Worm (Caenorhabditis elegans) whole organism, L4 larva: ENCODE measurements around the gene frl-1.

ENCODE experiments used
- D1046.2 ChIP-seq: fragments of 200-800 bp; sonication (Bioruptor generic); IDR thresholded peaks from 2 replicates; pipeline ENCODE4 v1.3.6; 2022; ENCODE audit warnings: missing genetic modification characterization, missing compliant biosample characterization
- F49E8.2 ChIP-seq: sonication (generic microtip); optimal IDR thresholded peaks from 2 replicates; lab custom pipeline; 2016; ENCODE audit warnings: missing compliant biosample characterization, mild to moderate bottlenecking, missing genetic modification characterization, borderline replicate concordance
- R02D3.7 ChIP-seq: fragments of 150-350 bp; sonication (generic microtip); optimal IDR thresholded peaks from 3 replicates; lab custom pipeline; 2014; ENCODE audit warnings: missing biosample characterization, missing genetic modification characterization
- T26A8.4 ChIP-seq: fragments of 200-800 bp; sonication (Bioruptor generic); IDR thresholded peaks from 2 replicates; pipeline ENCODE4 v1.3.6; 2022; ENCODE audit warnings: missing genetic modification characterization, missing compliant biosample characterization
- Y105C5A.15 ChIP-seq: fragments of 200-800 bp; sonication (Bioruptor generic); IDR thresholded peaks from 2 replicates; pipeline ENCODE4 v1.3.6; 2022; ENCODE audit warnings: missing genetic modification characterization, missing compliant biosample characterization
- Y48G9A.11 ChIP-seq: fragments of 200-800 bp; sonication (Bioruptor generic); IDR thresholded peaks from 2 replicates; pipeline ENCODE4 v1.3.6; 2022; ENCODE audit warnings: missing genetic modification reagents, missing genetic modification characterization, missing compliant biosample characterization
- ZK337.2 ChIP-seq: fragments of 200-800 bp; sonication (Bioruptor generic); IDR thresholded peaks from 2 replicates; pipeline ENCODE4 v1.3.6; 2022; ENCODE audit warnings: missing genetic modification reagents, missing genetic modification characterization, missing compliant biosample characterization
- ZK546.5 ChIP-seq, 2 experiments: sonication (generic microtip); optimal IDR thresholded peaks; 2 replicates each; lab custom pipeline; 2017; ENCODE audit warnings: missing biosample characterization in 2 of 2, missing genetic modification characterization in 2 of 2
- aha-1 ChIP-seq: fragments of 150-350 bp; peaks from one replicate; lab custom pipeline; 2014; ENCODE audit warnings: missing biosample characterization, missing genetic modification characterization
- aly-2 ChIP-seq: sonication (generic microtip); optimal IDR thresholded peaks from 2 replicates; lab custom pipeline; 2018; ENCODE audit warnings: missing biosample characterization, missing genetic modification characterization
- ama-1 ChIP-seq: fragments of 150-350 bp; optimal IDR thresholded peaks from 2 replicates; lab custom pipeline; 2014; ENCODE audit warnings: inconsistent platforms, mixed read lengths
- arid-1 ChIP-seq: fragments of 200-800 bp; sonication (Bioruptor generic); conservative IDR thresholded peaks from 2 replicates; pipeline ENCODE4 v1.3.6; 2022; ENCODE audit warnings: missing genetic modification reagents, missing genetic modification characterization, missing compliant biosample characterization
- attf-4 ChIP-seq: sonication (generic microtip); optimal IDR thresholded peaks from 3 replicates; lab custom pipeline; 2017; ENCODE audit warnings: missing biosample characterization, missing genetic modification characterization
- ceh-20 ChIP-seq: fragments of 200-800 bp; sonication (Bioruptor generic); IDR thresholded peaks from 2 replicates; pipeline ENCODE4 v1.3.6; 2022; ENCODE audit warnings: missing genetic modification reagents, missing genetic modification characterization, missing compliant biosample characterization
- ceh-28 ChIP-seq: fragments of 150-350 bp; optimal IDR thresholded peaks from 2 replicates; lab custom pipeline; 2014; ENCODE audit warnings: missing biosample characterization, missing genetic modification reagents, missing genetic modification characterization
- ceh-32 ChIP-seq: sonication (generic microtip); optimal IDR thresholded peaks from 2 replicates; lab custom pipeline; 2016; ENCODE audit warnings: mild to moderate bottlenecking, missing genetic modification characterization, missing compliant biosample characterization; ENCODE audit not compliant: poor library complexity
- ces-1 ChIP-seq: fragments of 150-350 bp; sonication (generic microtip); optimal IDR thresholded peaks from 4 replicates; lab custom pipeline; 2014; ENCODE audit warnings: missing biosample characterization, missing genetic modification reagents, missing genetic modification characterization
- daf-12 ChIP-seq: fragments of 150-350 bp; optimal IDR thresholded peaks from 2 replicates; lab custom pipeline; 2014; ENCODE audit warnings: missing biosample characterization, missing genetic modification reagents, missing genetic modification characterization
- dpl-1 ChIP-seq: fragments of 150-350 bp; optimal IDR thresholded peaks from 2 replicates; lab custom pipeline; 2014; ENCODE audit warnings: missing biosample characterization, missing genetic modification reagents, missing genetic modification characterization
- dve-1 ChIP-seq: sonication (generic microtip); optimal IDR thresholded peaks from 2 replicates; lab custom pipeline; 2017; ENCODE audit warnings: antibody characterized with exemption, mild to moderate bottlenecking, missing genetic modification characterization, missing compliant biosample characterization; ENCODE audit not compliant: insufficient read depth
- egl-27 ChIP-seq: sonication (generic microtip); optimal IDR thresholded peaks from 3 replicates; lab custom pipeline; 2017; ENCODE audit warnings: missing biosample characterization, missing genetic modification reagents, missing genetic modification characterization
- hif-1 ChIP-seq, 2 experiments: sonication (generic microtip); optimal IDR thresholded peaks; 2 replicates each; lab custom pipeline; 2016 to 2017; ENCODE audit warnings: missing compliant biosample characterization in 2 of 2, missing genetic modification characterization in 2 of 2, missing genetic modification reagents in 2 of 2, missing genotype in 2 of 2, mild to moderate bottlenecking in 1 of 2
- hlh-11 ChIP-seq: fragments of 200-800 bp; sonication (Bioruptor generic); optimal IDR thresholded peaks from 2 replicates; lab custom pipeline; 2018; ENCODE audit warnings: mild to moderate bottlenecking, missing genetic modification characterization, missing compliant biosample characterization
- hlh-30 ChIP-seq: sonication (generic microtip); optimal IDR thresholded peaks from 2 replicates; lab custom pipeline; 2017; ENCODE audit warnings: antibody characterized with exemption, mild to moderate bottlenecking, missing genetic modification characterization, missing compliant biosample characterization; ENCODE audit not compliant: insufficient read depth
- jun-1 ChIP-seq: fragments of 150-350 bp; optimal IDR thresholded peaks from 2 replicates; lab custom pipeline; 2014; ENCODE audit warnings: missing biosample characterization, missing genetic modification reagents, missing genetic modification characterization
- lin-1 ChIP-seq: fragments of 200-800 bp; sonication (Bioruptor generic); IDR thresholded peaks from 2 replicates; pipeline ENCODE4 v1.3.6; 2022; ENCODE audit warnings: missing genetic modification reagents, missing genetic modification characterization, missing compliant biosample characterization
- lin-38 ChIP-seq: fragments of 200-800 bp; sonication (Bioruptor generic); IDR thresholded peaks from 2 replicates; pipeline ENCODE4 v1.3.6; 2022; ENCODE audit warnings: missing genetic modification reagents, missing genetic modification characterization, missing compliant biosample characterization
- lsy-2 ChIP-seq, 2 experiments: fragments of 150-350 bp in 1 of 2; sonication (generic microtip) in 1 of 2; optimal IDR thresholded peaks; 2 replicates each; lab custom pipeline; 2014 to 2017; ENCODE audit warnings: missing biosample characterization in 2 of 2, missing genetic modification characterization in 2 of 2
- mdl-1 ChIP-seq, 2 experiments: fragments of 150-350 bp in 1 of 2; sonication (generic microtip) in 1 of 2; optimal IDR thresholded peaks; 2 replicates each; lab custom pipeline; 2014 to 2017; ENCODE audit warnings: missing biosample characterization in 2 of 2, missing genetic modification characterization in 2 of 2
- mep-1 ChIP-seq: fragments of 150-350 bp; sonication (generic microtip); optimal IDR thresholded peaks from 3 replicates; lab custom pipeline; 2014; ENCODE audit warnings: missing biosample characterization, missing genetic modification characterization
- mes-2 ChIP-seq: sonication (generic microtip); optimal IDR thresholded peaks from 2 replicates; lab custom pipeline; 2016; ENCODE audit warnings: missing genotype, mild to moderate bottlenecking, missing genetic modification characterization, missing compliant biosample characterization; ENCODE audit not compliant: poor library complexity, severe bottlenecking
- nhr-11 ChIP-seq: fragments of 150-350 bp; optimal IDR thresholded peaks from 2 replicates; lab custom pipeline; 2014; ENCODE audit warnings: missing biosample characterization, missing genetic modification characterization
- nhr-25 ChIP-seq: sonication (generic microtip); optimal IDR thresholded peaks from 2 replicates; lab custom pipeline; 2017; ENCODE audit warnings: missing genetic modification characterization, mild to moderate bottlenecking, missing compliant biosample characterization, antibody characterized with exemption, moderate library complexity, borderline replicate concordance; ENCODE audit not compliant: insufficient read depth
- nhr-41 ChIP-seq: fragments of 200-800 bp; sonication (Bioruptor generic); IDR thresholded peaks from 2 replicates; pipeline ENCODE4 v1.3.6; 2022; ENCODE audit warnings: missing genetic modification reagents, missing genetic modification characterization, missing compliant biosample characterization
- nhr-42 ChIP-seq: fragments of 200-800 bp; sonication (Bioruptor generic); IDR thresholded peaks from 2 replicates; pipeline ENCODE4 v1.3.6; 2022; ENCODE audit warnings: missing genetic modification characterization, missing compliant biosample characterization
- nhr-76 ChIP-seq: fragments of 150-350 bp; optimal IDR thresholded peaks from 2 replicates; lab custom pipeline; 2014; ENCODE audit warnings: missing biosample characterization, missing genetic modification characterization
- php-3 ChIP-seq: fragments of 200-800 bp; sonication (Bioruptor generic); IDR thresholded peaks from 2 replicates; pipeline ENCODE4 v1.3.6; 2022; ENCODE audit warnings: missing genetic modification reagents, missing genetic modification characterization, missing compliant biosample characterization
- set-16 ChIP-seq: fragments of 200-800 bp; sonication (Bioruptor generic); IDR thresholded peaks from 2 replicates; pipeline ENCODE4 v1.3.6; 2022; ENCODE audit warnings: missing genetic modification reagents, missing genetic modification characterization, missing compliant biosample characterization
- snpc-4 ChIP-seq: fragments of 150-350 bp; optimal IDR thresholded peaks from 2 replicates; lab custom pipeline; 2014; ENCODE audit warnings: missing biosample characterization, missing genetic modification characterization
- unc-130 ChIP-seq: sonication (generic microtip); optimal IDR thresholded peaks from 2 replicates; lab custom pipeline; 2016; ENCODE audit warnings: missing genetic modification reagents, missing genetic modification characterization, missing compliant biosample characterization
- unc-39 ChIP-seq: sonication (generic microtip); optimal IDR thresholded peaks from 2 replicates; lab custom pipeline; 2017; ENCODE audit warnings: missing biosample characterization, missing genetic modification characterization
- zfp-2 ChIP-seq: sonication (generic microtip); optimal IDR thresholded peaks from 2 replicates; lab custom pipeline; 2016; ENCODE audit warnings: mild to moderate bottlenecking, missing genetic modification characterization, missing compliant biosample characterization
- zfp-3 ChIP-seq: fragments of 200-800 bp; sonication (Bioruptor generic); conservative IDR thresholded peaks from 2 replicates; pipeline ENCODE4 v1.3.6; 2022; ENCODE audit warnings: missing genetic modification reagents, missing genetic modification characterization, missing compliant biosample characterization
- zip-11 ChIP-seq: fragments of 200-800 bp; sonication (Bioruptor generic); IDR thresholded peaks from 2 replicates; pipeline ENCODE4 v1.3.6; 2022; ENCODE audit warnings: missing genetic modification characterization, missing compliant biosample characterization
- zip-2 ChIP-seq: fragments of 150-350 bp; optimal IDR thresholded peaks from 2 replicates; lab custom pipeline; 2014; ENCODE audit warnings: missing biosample characterization, missing genetic modification characterization

frl-1 gene

DNA sequence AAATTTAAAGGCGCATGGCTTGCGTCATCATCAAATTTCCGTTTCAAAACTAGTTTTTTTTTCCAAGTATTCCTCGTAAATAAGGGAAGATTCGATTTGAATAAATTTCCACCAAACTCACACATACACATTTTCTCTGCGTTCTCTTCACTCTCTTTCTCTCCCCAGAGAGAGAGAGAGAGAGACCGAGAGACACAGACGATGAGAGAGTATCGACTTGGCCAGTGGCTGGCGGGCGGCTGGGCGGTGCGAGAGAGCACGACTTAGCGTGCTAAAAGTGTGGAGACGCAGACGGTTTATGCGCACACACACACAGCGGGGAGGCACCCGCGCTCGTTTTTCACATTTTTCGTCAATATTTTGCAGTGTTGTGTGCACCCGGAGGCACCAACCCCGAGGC lies 23.1 kb upstream of the frl-1 start (continued):
- peak in 1 of 2 experiments; percentile 66 for TF ChIP-seq mdl-1 (tag; optimal IDR thresholded peaks at IDR 0.05; lab: Kevin White, UChicago)
- TF ChIP-seq unc-39 (tag; lab: Kevin White, UChicago), result no peak
- TF ChIP-seq arid-1, result no peak; the same call in 1 of the 2 replicates
- peak; percentile 71 for TF ChIP-seq ceh-28 (tag; lab: Kevin White, UChicago)
- peak; percentile 44 for TF ChIP-seq zfp-2 (tag; lab: Kevin White, UChicago)
- TF ChIP-seq ceh-20 (GFP tag; lab: Robert Waterston, UW), result 0 out of 2 replicates have a peak, but pooled peaks have one; percentile 27
- TF ChIP-seq dpl-1 (GFP tag; lab: Kevin White, UChicago), result peak; percentile 24
- peak; percentile 17 for TF ChIP-seq nhr-11 (tag; lab: Kevin White, UChicago)
- peak; percentile 44; the same call in 1 of the 2 replicates for TF ChIP-seq php-3 (GFP tag; lab: Robert Waterston, UW)
- no peak for TF ChIP-seq nhr-25 (tag; lab: Kevin White, UChicago)
- no peak for TF ChIP-seq aly-2 (tag; lab: Kevin White, UChicago)
- 0 out of 2 replicates have a peak, but pooled peaks have one; percentile 41 for TF ChIP-seq lin-1 (GFP tag; lab: Robert Waterston, UW)
- peak; percentile 71 for TF ChIP-seq hlh-30 (tag; lab: Kevin White, UChicago)
- peak; percentile 77 for TF ChIP-seq mep-1 (tag; lab: Kevin White, UChicago)
- peak; percentile 66 for TF ChIP-seq T26A8.4 (GFP tag; lab: Robert Waterston, UW)
- no peak for TF ChIP-seq unc-130 (GFP tag; lab: Kevin White, UChicago)
- no peak for TF ChIP-seq snpc-4 (tag; lab: Kevin White, UChicago)
- TF ChIP-seq hlh-11 (tag; lab: Kevin White, UChicago), result peak; percentile 87

- TF ChIP-seq nhr-41 (GFP tag; lab: Robert Waterston, UW) (no peak), hlh-11 (tag; lab: Kevin White, UChicago) (no peak), mes-2 (tag; lab: Kevin White, UChicago) (no peak), nhr-76 (tag; lab: Kevin White, UChicago) (no peak), zfp-3 (no peak), arid-1 (no peak), attf-4 (no peak), ces-1 (no peak), zip-11 (no peak), egl-27 (no peak), nhr-42 (GFP tag; lab: Robert Waterston, UW) (no peak)
Observed at ce11 chrIII:2101310-2101709, 22.6 kb upstream of the frl-1 start.

DNA sequence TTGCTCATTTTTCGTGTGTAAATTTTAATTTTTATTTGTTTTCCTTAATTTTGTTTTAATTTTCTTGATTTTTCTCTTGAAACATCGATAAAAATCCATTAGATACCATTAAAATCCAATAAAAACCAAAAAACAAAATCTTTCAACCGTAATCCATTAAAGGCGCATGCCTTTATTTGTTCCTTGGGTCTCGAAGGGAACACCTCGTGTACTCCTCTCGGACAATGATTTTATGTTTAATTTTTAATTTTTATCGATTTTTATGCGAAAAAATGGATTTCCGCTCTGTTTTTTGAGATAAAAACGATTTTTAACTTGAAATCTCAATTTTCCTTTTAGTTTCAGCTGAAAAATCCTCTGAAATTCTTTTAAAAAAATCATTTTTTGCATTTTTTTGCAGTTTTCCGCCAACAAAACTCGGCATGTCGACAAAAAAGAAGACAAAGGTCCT lies 22.0 kb upstream of the frl-1 start, which contains the start of gene ppk-2:
Gene ppk-2, plus strand, starts transcription at position 401 of the 451 bp plus-strand sequence.
- TF ChIP-seq unc-130 (GFP tag; lab: Kevin White, UChicago) (peak; percentile 30), F49E8.2 (peak; percentile 67), zfp-3 (no peak), daf-12 (no peak), Y105C5A.15 (GFP tag; lab: Robert Waterston, UW) (no peak), ZK337.2 (GFP tag; lab: Robert Waterston, UW) (no peak), lin-38 (GFP tag; lab: Robert Waterston, UW) (peak; percentile 57), lsy-2 (tag; optimal IDR thresholded peaks at IDR 0.05; lab: Kevin White, UChicago) (peak in 1 of 2 experiments; percentile 49), mes-2 (tag; lab: Kevin White, UChicago) (peak; percentile 43)

ce11 chrIII:2105935-2106334 lies 18.0 kb upstream of the frl-1 start:
- peak; percentile 75 for TF ChIP-seq aha-1 (tag; lab: Kevin White, UChicago)
- TF ChIP-seq ceh-32 (tag; lab: Kevin White, UChicago), result no peak
- no peak for TF ChIP-seq nhr-25 (tag; lab: Kevin White, UChicago)
- no peak for TF ChIP-seq mes-2 (tag; lab: Kevin White, UChicago)
- TF ChIP-seq arid-1, result no peak
- TF ChIP-seq D1046.2 (GFP tag; lab: Robert Waterston, UW), result 0 out of 2 replicates have a peak, but pooled peaks have one; percentile 49
- TF ChIP-seq set-16 (GFP tag; lab: Robert Waterston, UW), result peak; percentile 79
- no peak for TF ChIP-seq Y48G9A.11 (GFP tag; lab: Robert Waterston, UW)
- no peak for TF ChIP-seq hif-1 (tag; optimal IDR thresholded peaks at IDR 0.05; lab: Kevin White, UChicago)
- TF ChIP-seq ZK546.5 (tag; optimal IDR thresholded peaks at IDR 0.05; lab: Kevin White, UChicago), result no peak
- no peak for TF ChIP-seq egl-27
- TF ChIP-seq dve-1 (tag; lab: Kevin White, UChicago), result no peak
- no peak for TF ChIP-seq ama-1 (lab: Kevin White, UChicago)
- TF ChIP-seq jun-1 (tag; lab: Kevin White, UChicago), result no peak
- TF ChIP-seq R02D3.7 (tag; lab: Kevin White, UChicago), result no peak
- TF ChIP-seq zip-2, result no peak
